Worm (Caenorhabditis elegans) whole organism, L4 larva: ENCODE measurements around the gene C08F8.15.
"Not testable (repeated sequence)": the region's sequence is repeated elsewhere in the genome, so short reads cannot be mapped to it uniquely, and the experiment has no call there.

Experiments
- D1046.2 ChIP-seq: fragments of 200-800 bp; sonication (Bioruptor generic); IDR thresholded peaks from 2 replicates; pipeline ENCODE4 v1.3.6; 2022; ENCODE audit warnings: missing genetic modification characterization, missing compliant biosample characterization
- F10B5.3 ChIP-seq: sonication (generic microtip); optimal IDR thresholded peaks from 2 replicates; lab custom pipeline; 2016; ENCODE audit warnings: mild to moderate bottlenecking, missing genetic modification characterization, missing compliant biosample characterization
- F26F4.8 ChIP-seq: fragments of 200-800 bp; sonication (Bioruptor generic); conservative IDR thresholded peaks from 2 replicates; pipeline ENCODE4 v1.3.6; 2022; ENCODE audit warnings: missing genetic modification characterization, missing compliant biosample characterization
- F49E8.2 ChIP-seq: sonication (generic microtip); optimal IDR thresholded peaks from 2 replicates; lab custom pipeline; 2016; ENCODE audit warnings: missing compliant biosample characterization, mild to moderate bottlenecking, missing genetic modification characterization, borderline replicate concordance
- Y48G9A.11 ChIP-seq: fragments of 200-800 bp; sonication (Bioruptor generic); IDR thresholded peaks from 2 replicates; pipeline ENCODE4 v1.3.6; 2022; ENCODE audit warnings: missing genetic modification reagents, missing genetic modification characterization, missing compliant biosample characterization
- aha-1 ChIP-seq: fragments of 150-350 bp; peaks from one replicate; lab custom pipeline; 2014; ENCODE audit warnings: missing biosample characterization, missing genetic modification characterization
- arid-1 ChIP-seq: fragments of 200-800 bp; sonication (Bioruptor generic); conservative IDR thresholded peaks from 2 replicates; pipeline ENCODE4 v1.3.6; 2022; ENCODE audit warnings: missing genetic modification reagents, missing genetic modification characterization, missing compliant biosample characterization
- ceh-20 ChIP-seq: fragments of 200-800 bp; sonication (Bioruptor generic); IDR thresholded peaks from 2 replicates; pipeline ENCODE4 v1.3.6; 2022; ENCODE audit warnings: missing genetic modification reagents, missing genetic modification characterization, missing compliant biosample characterization
- ceh-62 ChIP-seq: sonication (generic microtip); optimal IDR thresholded peaks from 2 replicates; lab custom pipeline; 2017; ENCODE audit warnings: missing biosample characterization, missing genetic modification characterization
- ctbp-1 ChIP-seq: fragments of 200-800 bp; sonication (Bioruptor generic); IDR thresholded peaks from 2 replicates; pipeline ENCODE4 v1.3.6; 2022; ENCODE audit warnings: missing genetic modification reagents, missing genetic modification characterization, missing compliant biosample characterization
- daf-12 ChIP-seq: fragments of 150-350 bp; optimal IDR thresholded peaks from 2 replicates; lab custom pipeline; 2014; ENCODE audit warnings: missing biosample characterization, missing genetic modification reagents, missing genetic modification characterization
- daf-16 ChIP-seq, 3 experiments: sonication (generic microtip); optimal IDR thresholded peaks; 2 replicates each; lab custom pipeline; 2016 to 2017; ENCODE audit warnings: missing genetic modification characterization in 3 of 3, missing genetic modification reagents in 3 of 3, mild to moderate bottlenecking in 2 of 3, missing compliant biosample characterization in 2 of 3, missing biosample characterization in 1 of 3, moderate library complexity in 1 of 3
- dmd-6 ChIP-seq: fragments of 200-800 bp; sonication (Bioruptor generic); IDR thresholded peaks from 2 replicates; pipeline ENCODE4 v1.3.6; 2022; ENCODE audit warnings: missing genetic modification reagents, missing genetic modification characterization, missing compliant biosample characterization
- dmd-9 ChIP-seq: fragments of 200-800 bp; sonication (Bioruptor generic); IDR thresholded peaks from 2 replicates; pipeline ENCODE4 v1.3.6; 2022; ENCODE audit warnings: missing genetic modification reagents, missing genetic modification characterization, missing compliant biosample characterization
- dve-1 ChIP-seq: sonication (generic microtip); optimal IDR thresholded peaks from 2 replicates; lab custom pipeline; 2017; ENCODE audit warnings: antibody characterized with exemption, mild to moderate bottlenecking, missing genetic modification characterization, missing compliant biosample characterization; ENCODE audit not compliant: insufficient read depth
- egl-27 ChIP-seq: sonication (generic microtip); optimal IDR thresholded peaks from 3 replicates; lab custom pipeline; 2017; ENCODE audit warnings: missing biosample characterization, missing genetic modification reagents, missing genetic modification characterization
- hlh-11 ChIP-seq: fragments of 200-800 bp; sonication (Bioruptor generic); optimal IDR thresholded peaks from 2 replicates; lab custom pipeline; 2018; ENCODE audit warnings: mild to moderate bottlenecking, missing genetic modification characterization, missing compliant biosample characterization
- jun-1 ChIP-seq: fragments of 150-350 bp; optimal IDR thresholded peaks from 2 replicates; lab custom pipeline; 2014; ENCODE audit warnings: missing biosample characterization, missing genetic modification reagents, missing genetic modification characterization
- lim-7 ChIP-seq: fragments of 200-800 bp; sonication (Bioruptor generic); IDR thresholded peaks from 2 replicates; pipeline ENCODE4 v1.3.6; 2022; ENCODE audit warnings: missing genetic modification characterization, missing compliant biosample characterization
- lsy-2 ChIP-seq, 2 experiments: fragments of 150-350 bp in 1 of 2; sonication (generic microtip) in 1 of 2; optimal IDR thresholded peaks; 2 replicates each; lab custom pipeline; 2014 to 2017; ENCODE audit warnings: missing biosample characterization in 2 of 2, missing genetic modification characterization in 2 of 2
- madf-5 ChIP-seq, 2 experiments: fragments of 200-800 bp; sonication (Bioruptor generic); IDR thresholded peaks; 2 replicates each; pipeline ENCODE4 v1.3.6; 2022; ENCODE audit warnings: missing compliant biosample characterization in 2 of 2, missing genetic modification characterization in 2 of 2
- madf-9 ChIP-seq: fragments of 200-800 bp; sonication (Bioruptor generic); conservative IDR thresholded peaks from 2 replicates; pipeline ENCODE4 v1.3.6; 2022; ENCODE audit warnings: missing genetic modification reagents, missing genetic modification characterization, missing compliant biosample characterization
- mdl-1 ChIP-seq, 2 experiments: fragments of 150-350 bp in 1 of 2; sonication (generic microtip) in 1 of 2; optimal IDR thresholded peaks; 2 replicates each; lab custom pipeline; 2014 to 2017; ENCODE audit warnings: missing biosample characterization in 2 of 2, missing genetic modification characterization in 2 of 2
- mdt-29 ChIP-seq: fragments of 200-800 bp; sonication (Bioruptor generic); IDR thresholded peaks from 2 replicates; pipeline ENCODE4 v1.3.6; 2022; ENCODE audit warnings: missing genetic modification reagents, missing genetic modification characterization, missing compliant biosample characterization
- mep-1 ChIP-seq: fragments of 150-350 bp; sonication (generic microtip); optimal IDR thresholded peaks from 3 replicates; lab custom pipeline; 2014; ENCODE audit warnings: missing biosample characterization, missing genetic modification characterization
- mxl-2 ChIP-seq: fragments of 200-800 bp; sonication (Bioruptor generic); conservative IDR thresholded peaks from 2 replicates; pipeline ENCODE4 v1.3.6; 2022; ENCODE audit warnings: missing genetic modification reagents, missing genetic modification characterization, missing compliant biosample characterization
- mxl-3 ChIP-seq: fragments of 200-800 bp; sonication (Bioruptor generic); optimal IDR thresholded peaks from 2 replicates; lab custom pipeline; 2018; ENCODE audit warnings: mild to moderate bottlenecking, missing genetic modification characterization, missing compliant biosample characterization
- nhr-102 ChIP-seq: sonication (generic microtip); optimal IDR thresholded peaks from 2 replicates; lab custom pipeline; 2016; ENCODE audit warnings: mild to moderate bottlenecking, missing genetic modification characterization, moderate library complexity, missing compliant biosample characterization
- nhr-11 ChIP-seq: fragments of 150-350 bp; optimal IDR thresholded peaks from 2 replicates; lab custom pipeline; 2014; ENCODE audit warnings: missing biosample characterization, missing genetic modification characterization
- nhr-237 ChIP-seq: sonication (generic microtip); optimal IDR thresholded peaks from 2 replicates; lab custom pipeline; 2017; ENCODE audit warnings: missing biosample characterization, missing genetic modification characterization
- nhr-28 ChIP-seq: fragments of 150-350 bp; optimal IDR thresholded peaks from 2 replicates; lab custom pipeline; 2014; ENCODE audit warnings: missing biosample characterization, missing genetic modification characterization
- nhr-41 ChIP-seq: fragments of 200-800 bp; sonication (Bioruptor generic); IDR thresholded peaks from 2 replicates; pipeline ENCODE4 v1.3.6; 2022; ENCODE audit warnings: missing genetic modification reagents, missing genetic modification characterization, missing compliant biosample characterization
- nhr-48 ChIP-seq: sonication (generic microtip); optimal IDR thresholded peaks from 2 replicates; lab custom pipeline; 2016; ENCODE audit warnings: mild to moderate bottlenecking, missing genetic modification characterization, missing compliant biosample characterization
- nhr-76 ChIP-seq: fragments of 150-350 bp; optimal IDR thresholded peaks from 2 replicates; lab custom pipeline; 2014; ENCODE audit warnings: missing biosample characterization, missing genetic modification characterization
- nhr-77 ChIP-seq: fragments of 150-350 bp; optimal IDR thresholded peaks from 2 replicates; lab custom pipeline; 2014; ENCODE audit warnings: missing biosample characterization, missing genetic modification characterization
- rbr-2 ChIP-seq: sonication (generic microtip); optimal IDR thresholded peaks from 2 replicates; lab custom pipeline; 2016; ENCODE audit warnings: missing genotype, missing genetic modification characterization, missing compliant biosample characterization
- saeg-2 ChIP-seq: fragments of 200-800 bp; sonication (Bioruptor generic); IDR thresholded peaks from 2 replicates; pipeline ENCODE4 v1.3.6; 2022; ENCODE audit warnings: missing genetic modification reagents, missing genetic modification characterization, missing compliant biosample characterization
- set-16 ChIP-seq: fragments of 200-800 bp; sonication (Bioruptor generic); IDR thresholded peaks from 2 replicates; pipeline ENCODE4 v1.3.6; 2022; ENCODE audit warnings: missing genetic modification reagents, missing genetic modification characterization, missing compliant biosample characterization
- snpc-1.2 ChIP-seq: fragments of 200-800 bp; sonication (Bioruptor generic); IDR thresholded peaks from 2 replicates; pipeline ENCODE4 v1.3.6; 2022; ENCODE audit warnings: missing genetic modification reagents, missing genetic modification characterization, missing compliant biosample characterization
- spr-1 ChIP-seq: sonication (generic microtip); optimal IDR thresholded peaks from 2 replicates; lab custom pipeline; 2016; ENCODE audit warnings: mild to moderate bottlenecking, missing genetic modification characterization, missing compliant biosample characterization
- tag-97 ChIP-seq: fragments of 200-800 bp; sonication (Bioruptor generic); IDR thresholded peaks from 2 replicates; pipeline ENCODE4 v1.3.6; 2022; ENCODE audit warnings: missing genetic modification characterization, missing compliant biosample characterization
- tra-1 ChIP-seq: fragments of 200-800 bp; sonication (Bioruptor generic); IDR thresholded peaks from 2 replicates; pipeline ENCODE4 v1.3.6; 2022; ENCODE audit warnings: missing genetic modification reagents, missing genetic modification characterization, missing compliant biosample characterization
- unc-130 ChIP-seq: sonication (generic microtip); optimal IDR thresholded peaks from 2 replicates; lab custom pipeline; 2016; ENCODE audit warnings: missing genetic modification reagents, missing genetic modification characterization, missing compliant biosample characterization
- unc-62 ChIP-seq, 3 experiments: fragments of 150-350 bp in 1 of 3; sonication (generic microtip); optimal IDR thresholded peaks in 2 of 3; peaks in 1 of 3; 1 replicate in 1 of 3; 2 replicates in 2 of 3; lab custom pipeline; 2014 to 2017; ENCODE audit warnings: missing biosample characterization in 3 of 3, missing genetic modification characterization in 3 of 3, missing genetic modification reagents in 3 of 3, missing genotype in 1 of 3
- ztf-7 ChIP-seq: fragments of 150-350 bp; optimal IDR thresholded peaks from 2 replicates; lab custom pipeline; 2014; ENCODE audit warnings: missing biosample characterization, missing genetic modification characterization

C08F8.15 gene

ce11 chrIV:11180077-11180476 is 19.5 kb upstream of the C08F8.15 start:
- TF ChIP-seq aha-1 (tag; lab: Kevin White, UChicago) (peak; percentile 78), ctbp-1 (GFP tag; lab: Robert Waterston, UW) (no peak), tag-97 (GFP tag; lab: Robert Waterston, UW) (no peak), ceh-62 (tag; lab: Kevin White, UChicago) (no peak), F26F4.8 (no peak), unc-130 (GFP tag; lab: Kevin White, UChicago) (no peak), lsy-2 (tag; optimal IDR thresholded peaks at IDR 0.05; lab: Kevin White, UChicago) (peak in 1 of 2 experiments; percentile 3), nhr-77 (tag; lab: Kevin White, UChicago) (peak; percentile 27), daf-16 (GFP tag; optimal IDR thresholded peaks at IDR 0.05; lab: Kevin White, UChicago) (no peak), daf-16 (tag; optimal IDR thresholded peaks at IDR 0.05; lab: Kevin White, UChicago) (peak; percentile 41), nhr-48 (no peak), nhr-76 (no peak), nhr-28 (tag; lab: Kevin White, UChicago) (peak; percentile 99), rbr-2 (tag; lab: Kevin White, UChicago) (no peak), nhr-41 (GFP tag; lab: Robert Waterston, UW) (no peak), unc-62 (GFP tag; optimal IDR thresholded peaks at IDR 0.05 in 1 of 2; lab: Kevin White, UChicago) (peak in 1 of 2 experiments; percentile 67), unc-62 (tag; optimal IDR thresholded peaks at IDR 0.05; lab: Kevin White, UChicago) (no peak), D1046.2 (GFP tag; lab: Robert Waterston, UW) (no peak), nhr-237 (tag; lab: Kevin White, UChicago) (no peak), mep-1 (tag; lab: Kevin White, UChicago) (no peak), F10B5.3 (no peak), madf-5 (GFP tag; IDR thresholded peaks at IDR 0.05; lab: Robert Waterston, UW) (no peak), dve-1 (tag; lab: Kevin White, UChicago) (peak; percentile 30), daf-12 (tag; lab: Kevin White, UChicago) (no peak), dmd-9 (GFP tag; lab: Robert Waterston, UW) (no peak), mdt-29 (GFP tag; lab: Robert Waterston, UW) (no peak), egl-27 (tag; lab: Kevin White, UChicago) (no peak)

- TF ChIP-seq nhr-41 (GFP tag; lab: Robert Waterston, UW) = peak; percentile 45; the same call in 1 of the 2 replicates
- peak; percentile 82 for TF ChIP-seq snpc-1.2 (GFP tag; lab: Robert Waterston, UW)
- peak; percentile 94 for TF ChIP-seq dmd-6 (GFP tag; lab: Robert Waterston, UW)
- peak; percentile 96 for TF ChIP-seq nhr-28 (tag; lab: Kevin White, UChicago)
- TF ChIP-seq jun-1 = peak; percentile 40
- TF ChIP-seq unc-130 (GFP tag; lab: Kevin White, UChicago) = peak; percentile 46
- peak; percentile 75 for TF ChIP-seq nhr-11
- TF ChIP-seq lim-7 = peak; percentile 59; the same call in 1 of the 2 replicates
- peak; percentile 60; the same call in 1 of the 2 replicates for TF ChIP-seq mxl-2 (GFP tag; lab: Robert Waterston, UW)
- TF ChIP-seq madf-9 = peak; percentile 68; the same call in 1 of the 2 replicates
- TF ChIP-seq mep-1 (tag; lab: Kevin White, UChicago) = peak; percentile 86
- TF ChIP-seq unc-62 (GFP tag; optimal IDR thresholded peaks at IDR 0.05 in 1 of 2; lab: Kevin White, UChicago) = peak in 1 of 2 experiments; percentile 97
- not testable (repeated sequence) for TF ChIP-seq unc-62 (tag; optimal IDR thresholded peaks at IDR 0.05; lab: Kevin White, UChicago)
- peak; percentile 90 for TF ChIP-seq mxl-3 (GFP tag; lab: Kevin White, UChicago)
- 0 out of 2 replicates have a peak, but pooled peaks have one; percentile 51 for TF ChIP-seq D1046.2 (GFP tag; lab: Robert Waterston, UW)
- TF ChIP-seq nhr-77 (tag; lab: Kevin White, UChicago) = peak; percentile 91
- TF ChIP-seq nhr-102 = peak; percentile 70
- peak; percentile 90 for TF ChIP-seq arid-1 (GFP tag; lab: Robert Waterston, UW)
- peak; percentile 67 for TF ChIP-seq ztf-7 (tag; lab: Kevin White, UChicago)
- peak; percentile 65 for TF ChIP-seq spr-1 (tag; lab: Kevin White, UChicago)
- peak; percentile 94 for TF ChIP-seq ceh-20 (GFP tag; lab: Robert Waterston, UW)
- peak; percentile 92 for TF ChIP-seq dve-1 (tag; lab: Kevin White, UChicago)
- TF ChIP-seq saeg-2 = 0 out of 2 replicates have a peak, but pooled peaks have one; percentile 43
- peak; percentile 13 to 73 for TF ChIP-seq daf-16 (GFP tag; optimal IDR thresholded peaks at IDR 0.05; lab: Kevin White, UChicago)
- peak; percentile 77 for TF ChIP-seq daf-16 (tag; optimal IDR thresholded peaks at IDR 0.05; lab: Kevin White, UChicago)
- TF ChIP-seq F49E8.2 (tag; lab: Kevin White, UChicago) = peak; percentile 61
- peak; percentile 90 for TF ChIP-seq tra-1
- TF ChIP-seq set-16 (GFP tag; lab: Robert Waterston, UW) = peak; percentile 40; the same call in 1 of the 2 replicates
- TF ChIP-seq mdl-1 (tag; optimal IDR thresholded peaks at IDR 0.05; lab: Kevin White, UChicago) = peak; percentile 5 to 77
- peak; percentile 85 for TF ChIP-seq hlh-11
- TF ChIP-seq Y48G9A.11 (GFP tag; lab: Robert Waterston, UW) = peak; percentile 90
Observed at ce11 chrIV:11179123-11179740, 18.6 kb upstream of the C08F8.15 start, which contains the start of gene cpt-2. Gene cpt-2, plus strand, starts transcription at chrIV:11179645.
